Worm (Caenorhabditis elegans) whole organism, young adult: ENCODE measurements around the gene sra-33.

ENCODE experiments used
- B0261.1 ChIP-seq: sonication (generic microtip); optimal IDR thresholded peaks from 2 replicates; lab custom pipeline; 2016; ENCODE audit warnings: mild to moderate bottlenecking, missing genetic modification characterization, moderate library complexity, missing compliant biosample characterization
- F22D6.2 ChIP-seq: sonication (generic microtip); optimal IDR thresholded peaks from 2 replicates; lab custom pipeline; 2016; ENCODE audit warnings: mild to moderate bottlenecking, missing genetic modification characterization, missing compliant biosample characterization
- F33H1.4 ChIP-seq: fragments of 200-800 bp; sonication (Bioruptor generic); IDR thresholded peaks from 2 replicates; pipeline ENCODE4 v1.3.6; 2022; ENCODE audit warnings: missing genetic modification reagents, missing genetic modification characterization, missing compliant biosample characterization
- F49E8.2 ChIP-seq: sonication (generic microtip); optimal IDR thresholded peaks from 3 replicates; lab custom pipeline; 2017; ENCODE audit warnings: missing genetic modification characterization, mild to moderate bottlenecking, missing compliant biosample characterization, antibody characterized with exemption, moderate library complexity; ENCODE audit not compliant: insufficient read depth
- F57A8.1 ChIP-seq: fragments of 200-800 bp; sonication (Bioruptor generic); optimal IDR thresholded peaks from 2 replicates; lab custom pipeline; 2018; ENCODE audit warnings: mild to moderate bottlenecking, missing genetic modification characterization, moderate library complexity, missing compliant biosample characterization
- Y53F4B.3 ChIP-seq: fragments of 200-800 bp; sonication (Bioruptor generic); IDR thresholded peaks from 2 replicates; pipeline ENCODE4 v1.3.6; 2022; ENCODE audit warnings: missing genetic modification reagents, missing genetic modification characterization, missing compliant biosample characterization
- Y53G8AR.9 ChIP-seq: fragments of 200-800 bp; sonication (Bioruptor generic); conservative IDR thresholded peaks from 2 replicates; pipeline ENCODE4 v1.3.6; 2022; ENCODE audit warnings: missing genetic modification reagents, missing genetic modification characterization, missing compliant biosample characterization
- akir-1 ChIP-seq: fragments of 200-800 bp; sonication (Bioruptor generic); optimal IDR thresholded peaks from 2 replicates; lab custom pipeline; 2018; ENCODE audit warnings: mild to moderate bottlenecking, missing genetic modification characterization, moderate library complexity, missing compliant biosample characterization
- athp-1 ChIP-seq: sonication (generic microtip); optimal IDR thresholded peaks from 2 replicates; lab custom pipeline; 2017; ENCODE audit warnings: mild to moderate bottlenecking, missing genetic modification characterization, missing compliant biosample characterization
- cebp-2 ChIP-seq: fragments of 200-800 bp; sonication (Bioruptor generic); IDR thresholded peaks from 2 replicates; pipeline ENCODE4 v1.3.6; 2022; ENCODE audit warnings: missing genetic modification characterization, missing compliant biosample characterization
- efl-1 ChIP-seq: fragments of 150-350 bp; optimal IDR thresholded peaks from 2 replicates; lab custom pipeline; 2014; ENCODE audit warnings: missing biosample characterization, missing genetic modification reagents, missing genetic modification characterization
- hmg-20 ChIP-seq: fragments of 200-800 bp; sonication (Bioruptor generic); IDR thresholded peaks from 2 replicates; pipeline ENCODE4 v1.3.6; 2022; ENCODE audit warnings: missing genetic modification reagents, missing genetic modification characterization, missing compliant biosample characterization
- hsf-1 ChIP-seq: fragments of 200-800 bp; sonication (Bioruptor generic); IDR thresholded peaks from 2 replicates; pipeline ENCODE4 v1.3.6; 2022; ENCODE audit warnings: missing genetic modification reagents, missing genetic modification characterization, missing compliant biosample characterization
- lin-40 ChIP-seq: sonication (generic microtip); optimal IDR thresholded peaks from 2 replicates; lab custom pipeline; 2016; ENCODE audit warnings: missing genetic modification characterization, mild to moderate bottlenecking, missing compliant biosample characterization, missing genotype, missing genetic modification reagents
- lsy-27 ChIP-seq: sonication (generic microtip); optimal IDR thresholded peaks from 2 replicates; lab custom pipeline; 2017; ENCODE audit warnings: missing genetic modification characterization, mild to moderate bottlenecking, missing compliant biosample characterization, antibody characterized with exemption, missing genotype, borderline replicate concordance; ENCODE audit not compliant: insufficient read depth
- madf-3 ChIP-seq: fragments of 200-800 bp; sonication (Bioruptor generic); IDR thresholded peaks from 2 replicates; pipeline ENCODE4 v1.3.6; 2022; ENCODE audit warnings: missing genetic modification reagents, missing genetic modification characterization, missing compliant biosample characterization
- mel-28 ChIP-seq: sonication (generic microtip); optimal IDR thresholded peaks from 2 replicates; lab custom pipeline; 2016; ENCODE audit warnings: borderline replicate concordance, mild to moderate bottlenecking, missing genetic modification characterization, missing compliant biosample characterization
- nfyb-1 ChIP-seq: fragments of 200-800 bp; sonication (Bioruptor generic); IDR thresholded peaks from 2 replicates; pipeline ENCODE4 v1.3.6; 2022; ENCODE audit warnings: missing genetic modification reagents, missing genetic modification characterization, missing compliant biosample characterization
- nhr-179 ChIP-seq: sonication (generic microtip); optimal IDR thresholded peaks from 2 replicates; lab custom pipeline; 2016; ENCODE audit warnings: mild to moderate bottlenecking, missing genetic modification characterization, missing compliant biosample characterization
- nhr-80 ChIP-seq: sonication (generic microtip); optimal IDR thresholded peaks from 2 replicates; lab custom pipeline; 2016; ENCODE audit warnings: missing genetic modification characterization, missing compliant biosample characterization
- pha-4 ChIP-seq: fragments of 150-350 bp; sonication (generic microtip); optimal IDR thresholded peaks from 2 replicates; lab custom pipeline; 2014; ENCODE audit warnings: missing biosample characterization, missing genetic modification reagents, missing genetic modification characterization
- rpc-1 ChIP-seq, 2 experiments: fragments of 150-350 bp in 1 of 2; sonication (generic microtip) in 1 of 2; optimal IDR thresholded peaks; 2 replicates each; lab custom pipeline; 2014 to 2018; ENCODE audit warnings: missing biosample characterization in 1 of 2, missing genetic modification characterization in 1 of 2, missing genetic modification reagents in 1 of 2, missing genotype in 1 of 2
- sea-2 ChIP-seq: fragments of 200-800 bp; sonication (Bioruptor generic); IDR thresholded peaks from 2 replicates; pipeline ENCODE4 v1.3.6; 2022; ENCODE audit warnings: missing genetic modification characterization, missing compliant biosample characterization
- snpc-3.4 ChIP-seq: sonication (generic microtip); optimal IDR thresholded peaks from 2 replicates; lab custom pipeline; 2017; ENCODE audit warnings: missing genetic modification characterization, mild to moderate bottlenecking, missing compliant biosample characterization, antibody characterized with exemption, moderate library complexity, missing genotype, missing genetic modification reagents
- tbp1 ChIP-seq: fragments of 200-800 bp; sonication (Bioruptor generic); optimal IDR thresholded peaks from 2 replicates; lab custom pipeline; 2018; ENCODE audit warnings: mild to moderate bottlenecking, missing genetic modification characterization, missing compliant biosample characterization
- tbx-9 ChIP-seq: sonication (generic microtip); optimal IDR thresholded peaks from 2 replicates; lab custom pipeline; 2016; ENCODE audit warnings: borderline replicate concordance, missing genetic modification characterization, inconsistent platforms, missing compliant biosample characterization
- zim-3 ChIP-seq: sonication (generic microtip); optimal IDR thresholded peaks from 2 replicates; lab custom pipeline; 2017; ENCODE audit warnings: mild to moderate bottlenecking, missing genetic modification characterization, moderate library complexity, missing compliant biosample characterization
- ztf-25 ChIP-seq: fragments of 200-800 bp; sonication (Bioruptor generic); IDR thresholded peaks from 2 replicates; pipeline ENCODE4 v1.3.6; 2022; ENCODE audit warnings: missing genetic modification reagents, missing genetic modification characterization, missing compliant biosample characterization
- ztf-28 ChIP-seq: fragments of 200-800 bp; sonication (Bioruptor generic); IDR thresholded peaks from 2 replicates; pipeline ENCODE4 v1.3.6; 2022; ENCODE audit warnings: missing genetic modification reagents, missing genetic modification characterization, missing compliant biosample characterization

The sra-33 gene

ce11 chrII:4537141-4537540 lies at the start of gene sra-33:
TSS of gene sra-33 (minus strand) at chrII:4537241.
- TF ChIP-seq cebp-2 (GFP tag; lab: Robert Waterston, UW) (no peak), nfyb-1 (GFP tag; lab: Robert Waterston, UW) (no peak), athp-1 (tag; lab: Kevin White, UChicago) (no peak), F22D6.2 (no peak), nhr-80 (tag; lab: Kevin White, UChicago) (no peak), ztf-25 (GFP tag; lab: Robert Waterston, UW) (no peak), snpc-3.4 (tag; lab: Kevin White, UChicago) (no peak), tbp1 (GFP tag; lab: Kevin White, UChicago) (no peak), hmg-20 (no peak), lin-40 (tag; lab: Kevin White, UChicago) (no peak), F57A8.1 (GFP tag; lab: Kevin White, UChicago) (no peak), B0261.1 (tag; lab: Kevin White, UChicago) (no peak), efl-1 (GFP tag; lab: Kevin White, UChicago) (no peak), zim-3 (no peak), F33H1.4 (GFP tag; lab: Robert Waterston, UW) (no peak)

- TF ChIP-seq hsf-1 (GFP tag; lab: Robert Waterston, UW) (0 out of 2 replicates have a peak, but pooled peaks have one; percentile 21), F22D6.2 (no peak)
Observed at ce11 chrII:4585327-4585726, 48.3 kb upstream of the sra-33 start.

- TF ChIP-seq pha-4 (tag; lab: Kevin White, UChicago) = no peak
- no peak for TF ChIP-seq sea-2 (GFP tag; lab: Robert Waterston, UW)
- TF ChIP-seq mel-28 (tag; lab: Kevin White, UChicago) = no peak
- TF ChIP-seq lsy-27 (tag; lab: Kevin White, UChicago) = no peak
- TF ChIP-seq nhr-80 (tag; lab: Kevin White, UChicago) = no peak
Observed at ce11 chrII:4584313-4584712, 47.3 kb upstream of the sra-33 start.

ce11 chrII:4583203-4583912 lies 46.3 kb upstream of the sra-33 start:
- TF ChIP-seq madf-3 (GFP tag; lab: Robert Waterston, UW) (0 out of 2 replicates have a peak, but pooled peaks have one; percentile 13), F49E8.2 (tag; lab: Kevin White, UChicago) (no peak)
- TF ChIP-seq, all 124 proteins: peak for 1

ce11 chrII:4581090-4581489 lies 44.0 kb upstream of the sra-33 start:
- TF ChIP-seq nhr-179 (tag; lab: Kevin White, UChicago) (no peak), akir-1 (GFP tag; lab: Kevin White, UChicago) (no peak), F49E8.2 (tag; lab: Kevin White, UChicago) (no peak), tbx-9 (no peak), rpc-1 (optimal IDR thresholded peaks at IDR 0.05; lab: Kevin White, UChicago) (no peak), rpc-1 (tag; optimal IDR thresholded peaks at IDR 0.05; lab: Kevin White, UChicago) (no peak), Y53F4B.3 (GFP tag; lab: Robert Waterston, UW) (no peak), Y53G8AR.9 (GFP tag; lab: Robert Waterston, UW) (no peak), ztf-28 (GFP tag; lab: Robert Waterston, UW) (no peak)
- TF ChIP-seq, all 124 proteins: peak for 0
